Worm (Caenorhabditis elegans): ENCODE results near the gene mmab-1.
A peak's percentile ranks its signal among the peaks of the same experiment; 100 is the strongest.

Gene mmab-1

ce11 chrIII:4962886-4963285 is 41.0 kb upstream of the mmab-1 start, which contains the start of gene C27F2.9 (continued):
- TF ChIP-seq snpc-1.1 (tag; optimal IDR thresholded peaks at IDR 0.05; ENCODE audit: insufficient read depth) = no peak

- TF ChIP-seq sptf-2 (GFP tag; optimal IDR thresholded peaks at IDR 0.05) (no peak), ceh-40 (GFP tag; IDR thresholded peaks at IDR 0.05) (no peak), somi-1 (GFP tag; optimal IDR thresholded peaks at IDR 0.05) (no peak), egrh-3 (GFP tag; IDR thresholded peaks at IDR 0.05) (no peak), repo-1 (tag; optimal IDR thresholded peaks at IDR 0.05) (no peak), hlh-26 (GFP tag; conservative IDR thresholded peaks at IDR 0.05) (no peak), F33H1.4 (GFP tag; IDR thresholded peaks at IDR 0.05) (no peak), nfyb-1 (GFP tag; IDR thresholded peaks at IDR 0.05) (no peak), pha-4 (tag; optimal IDR thresholded peaks at IDR 0.05) (no peak), F57C9.4 (tag; optimal IDR thresholded peaks at IDR 0.05) (no peak)
Measured at ce11 chrIII:4962393-4962792, 40.5 kb upstream of the mmab-1 start, which contains the start of gene vps-22. TSS of gene vps-22 (minus strand) at chrIII:4962493.

DNA sequence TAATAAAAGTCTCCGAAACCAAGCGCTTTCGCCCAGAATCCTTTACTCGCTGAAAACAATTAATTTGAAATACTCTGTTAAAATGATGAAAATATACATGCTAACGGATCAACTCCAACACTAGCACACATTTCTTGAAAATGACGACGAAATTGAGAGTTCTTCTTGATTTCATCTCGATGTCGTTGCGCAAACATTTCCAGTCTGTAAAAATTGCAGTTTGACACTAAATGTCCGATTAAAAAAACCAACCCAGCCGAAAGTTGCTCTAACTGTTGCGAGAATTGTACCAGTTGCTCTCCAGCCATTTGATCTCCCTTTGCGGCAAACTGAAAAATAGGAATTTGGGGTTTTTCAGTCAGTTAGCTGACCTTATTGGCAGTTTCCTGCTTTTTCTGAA is 39.4 kb upstream of the mmab-1 start:
- TF ChIP-seq ekl-4 (GFP tag; IDR thresholded peaks at IDR 0.05) = 0 out of 2 replicates have a peak, but pooled peaks have one; percentile 18
- no peak for TF ChIP-seq B0035.1 (tag; optimal IDR thresholded peaks at IDR 0.05)
- no peak for TF ChIP-seq mel-28 (tag; optimal IDR thresholded peaks at IDR 0.05; ENCODE audit: borderline replicate concordance)
- no peak for TF ChIP-seq akir-1 (GFP tag; optimal IDR thresholded peaks at IDR 0.05)
- TF ChIP-seq let-607 (tag; optimal IDR thresholded peaks at IDR 0.05) = no peak
- TF ChIP-seq ztf-18 (tag; optimal IDR thresholded peaks at IDR 0.05) = peak; percentile 9
- TF ChIP-seq F57A8.1 (GFP tag; optimal IDR thresholded peaks at IDR 0.05) = no peak
- TF ChIP-seq lir-1 (GFP tag; conservative IDR thresholded peaks at IDR 0.05) = no peak
- no peak for TF ChIP-seq ceh-100 (GFP tag; IDR thresholded peaks at IDR 0.05)
- peak; percentile 38; the same call in 1 of the 2 replicates for TF ChIP-seq lin-26 (GFP tag; IDR thresholded peaks at IDR 0.05)
- no peak for TF ChIP-seq madf-10 (tag; optimal IDR thresholded peaks at IDR 0.05)
- TF ChIP-seq hlh-12 (tag; optimal IDR thresholded peaks at IDR 0.05) = no peak
- peak; percentile 34; the same call in 1 of the 2 replicates for TF ChIP-seq madf-6 (GFP tag; IDR thresholded peaks at IDR 0.05)
- TF ChIP-seq hlh-26 (GFP tag; conservative IDR thresholded peaks at IDR 0.05) = no peak

- TF ChIP-seq mcd-1 (GFP tag; IDR thresholded peaks at IDR 0.05) = no peak
- TF ChIP-seq nfya-1 (tag; optimal IDR thresholded peaks at IDR 0.05; ENCODE audit: borderline replicate concordance, insufficient read depth) = no peak
- TF ChIP-seq ccch-3 (GFP tag; optimal IDR thresholded peaks at IDR 0.05) = no peak
- no peak for TF ChIP-seq F33H1.4 (GFP tag; IDR thresholded peaks at IDR 0.05)
- TF ChIP-seq hsf-1 (GFP tag; IDR thresholded peaks at IDR 0.05) = no peak
- no peak for TF ChIP-seq snpc-1.3 (tag; optimal IDR thresholded peaks at IDR 0.05; ENCODE audit: insufficient read depth)
- TF ChIP-seq F37B4.10 (GFP tag; IDR thresholded peaks at IDR 0.05) = no peak
- TF ChIP-seq aptf-2 (GFP tag; conservative IDR thresholded peaks at IDR 0.05) = no peak
- no peak for TF ChIP-seq nfyb-1 (GFP tag; IDR thresholded peaks at IDR 0.05)
- no peak for TF ChIP-seq pbrm-1 (GFP tag; IDR thresholded peaks at IDR 0.05)
- TF ChIP-seq somi-1 (GFP tag; optimal IDR thresholded peaks at IDR 0.05) = no peak
- TF ChIP-seq bed-2 (GFP tag; IDR thresholded peaks at IDR 0.05) = no peak
- TF ChIP-seq dpff-1 (tag; optimal IDR thresholded peaks at IDR 0.05) = no peak
- no peak for TF ChIP-seq him-1 (tag; optimal IDR thresholded peaks at IDR 0.05)
- TF ChIP-seq D2030.7 (GFP tag; IDR thresholded peaks at IDR 0.05) = no peak
- no peak for TF ChIP-seq B0019.2 (GFP tag; conservative IDR thresholded peaks at IDR 0.05)
Measured at ce11 chrIII:4960204-4960603, 38.3 kb upstream of the mmab-1 start, which contains the start of gene C27F2.4. TSS of gene C27F2.4 (minus strand) at chrIII:4960304.

All from whole organism, young adult.